Worm (Caenorhabditis elegans) whole organism, L4 larva: ENCODE measurements around the gene pho-12.

Source experiments
- D1046.2 ChIP-seq: fragments of 200-800 bp; sonication (Bioruptor generic); IDR thresholded peaks from 2 replicates; pipeline ENCODE4 v1.3.6; 2022; ENCODE audit warnings: missing genetic modification characterization, missing compliant biosample characterization
- F10B5.3 ChIP-seq: sonication (generic microtip); optimal IDR thresholded peaks from 2 replicates; lab custom pipeline; 2016; ENCODE audit warnings: mild to moderate bottlenecking, missing genetic modification characterization, missing compliant biosample characterization
- F49E8.2 ChIP-seq: sonication (generic microtip); optimal IDR thresholded peaks from 2 replicates; lab custom pipeline; 2016; ENCODE audit warnings: missing compliant biosample characterization, mild to moderate bottlenecking, missing genetic modification characterization, borderline replicate concordance
- R02D3.7 ChIP-seq: fragments of 150-350 bp; sonication (generic microtip); optimal IDR thresholded peaks from 3 replicates; lab custom pipeline; 2014; ENCODE audit warnings: missing biosample characterization, missing genetic modification characterization
- Y105C5A.15 ChIP-seq: fragments of 200-800 bp; sonication (Bioruptor generic); IDR thresholded peaks from 2 replicates; pipeline ENCODE4 v1.3.6; 2022; ENCODE audit warnings: missing genetic modification characterization, missing compliant biosample characterization
- Y48G9A.11 ChIP-seq: fragments of 200-800 bp; sonication (Bioruptor generic); IDR thresholded peaks from 2 replicates; pipeline ENCODE4 v1.3.6; 2022; ENCODE audit warnings: missing genetic modification reagents, missing genetic modification characterization, missing compliant biosample characterization
- ceh-62 ChIP-seq: sonication (generic microtip); optimal IDR thresholded peaks from 2 replicates; lab custom pipeline; 2017; ENCODE audit warnings: missing biosample characterization, missing genetic modification characterization
- ceh-82 ChIP-seq: sonication (generic microtip); optimal IDR thresholded peaks from 2 replicates; lab custom pipeline; 2017; ENCODE audit warnings: missing biosample characterization, missing genetic modification characterization
- ces-1 ChIP-seq: fragments of 150-350 bp; sonication (generic microtip); optimal IDR thresholded peaks from 4 replicates; lab custom pipeline; 2014; ENCODE audit warnings: missing biosample characterization, missing genetic modification reagents, missing genetic modification characterization
- ctbp-1 ChIP-seq: fragments of 200-800 bp; sonication (Bioruptor generic); IDR thresholded peaks from 2 replicates; pipeline ENCODE4 v1.3.6; 2022; ENCODE audit warnings: missing genetic modification reagents, missing genetic modification characterization, missing compliant biosample characterization
- daf-16 ChIP-seq, 3 experiments: sonication (generic microtip); optimal IDR thresholded peaks; 2 replicates each; lab custom pipeline; 2016 to 2017; ENCODE audit warnings: missing genetic modification characterization in 3 of 3, missing genetic modification reagents in 3 of 3, mild to moderate bottlenecking in 2 of 3, missing compliant biosample characterization in 2 of 3, missing biosample characterization in 1 of 3, moderate library complexity in 1 of 3
- daf-8 ChIP-seq: fragments of 200-800 bp; sonication (Bioruptor generic); IDR thresholded peaks from 2 replicates; pipeline ENCODE4 v1.3.6; 2022; ENCODE audit warnings: missing genetic modification characterization, missing compliant biosample characterization
- dmd-6 ChIP-seq: fragments of 200-800 bp; sonication (Bioruptor generic); IDR thresholded peaks from 2 replicates; pipeline ENCODE4 v1.3.6; 2022; ENCODE audit warnings: missing genetic modification reagents, missing genetic modification characterization, missing compliant biosample characterization
- dmd-8 ChIP-seq: fragments of 200-800 bp; sonication (Bioruptor generic); IDR thresholded peaks from 2 replicates; pipeline ENCODE4 v1.3.6; 2022; ENCODE audit warnings: missing genetic modification characterization, missing compliant biosample characterization
- duxl-1 ChIP-seq: sonication (generic microtip); optimal IDR thresholded peaks from 2 replicates; lab custom pipeline; 2016; ENCODE audit warnings: mild to moderate bottlenecking, missing genetic modification characterization, moderate library complexity, missing compliant biosample characterization; ENCODE audit not compliant: poor library complexity
- dve-1 ChIP-seq: sonication (generic microtip); optimal IDR thresholded peaks from 2 replicates; lab custom pipeline; 2017; ENCODE audit warnings: antibody characterized with exemption, mild to moderate bottlenecking, missing genetic modification characterization, missing compliant biosample characterization; ENCODE audit not compliant: insufficient read depth
- egl-27 ChIP-seq: sonication (generic microtip); optimal IDR thresholded peaks from 3 replicates; lab custom pipeline; 2017; ENCODE audit warnings: missing biosample characterization, missing genetic modification reagents, missing genetic modification characterization
- fkh-10 ChIP-seq: fragments of 150-350 bp; optimal IDR thresholded peaks from 2 replicates; lab custom pipeline; 2014; ENCODE audit warnings: missing biosample characterization, missing genetic modification reagents, missing genetic modification characterization
- hlh-11 ChIP-seq: fragments of 200-800 bp; sonication (Bioruptor generic); optimal IDR thresholded peaks from 2 replicates; lab custom pipeline; 2018; ENCODE audit warnings: mild to moderate bottlenecking, missing genetic modification characterization, missing compliant biosample characterization
- hlh-30 ChIP-seq: sonication (generic microtip); optimal IDR thresholded peaks from 2 replicates; lab custom pipeline; 2017; ENCODE audit warnings: antibody characterized with exemption, mild to moderate bottlenecking, missing genetic modification characterization, missing compliant biosample characterization; ENCODE audit not compliant: insufficient read depth
- hmg-1.1 ChIP-seq: fragments of 200-800 bp; sonication (Bioruptor generic); IDR thresholded peaks from 2 replicates; pipeline ENCODE4 v1.3.6; 2022; ENCODE audit warnings: missing genetic modification reagents, missing genetic modification characterization, missing compliant biosample characterization
- jun-1 ChIP-seq: fragments of 150-350 bp; optimal IDR thresholded peaks from 2 replicates; lab custom pipeline; 2014; ENCODE audit warnings: missing biosample characterization, missing genetic modification reagents, missing genetic modification characterization
- lin-1 ChIP-seq: fragments of 200-800 bp; sonication (Bioruptor generic); IDR thresholded peaks from 2 replicates; pipeline ENCODE4 v1.3.6; 2022; ENCODE audit warnings: missing genetic modification reagents, missing genetic modification characterization, missing compliant biosample characterization
- lin-15B ChIP-seq: fragments of 150-350 bp; sonication (generic microtip); optimal IDR thresholded peaks from 3 replicates; lab custom pipeline; 2014; ENCODE audit warnings: missing biosample characterization, missing genetic modification characterization
- lsy-2 ChIP-seq, 2 experiments: fragments of 150-350 bp in 1 of 2; sonication (generic microtip) in 1 of 2; optimal IDR thresholded peaks; 2 replicates each; lab custom pipeline; 2014 to 2017; ENCODE audit warnings: missing biosample characterization in 2 of 2, missing genetic modification characterization in 2 of 2
- madf-9 ChIP-seq: fragments of 200-800 bp; sonication (Bioruptor generic); conservative IDR thresholded peaks from 2 replicates; pipeline ENCODE4 v1.3.6; 2022; ENCODE audit warnings: missing genetic modification reagents, missing genetic modification characterization, missing compliant biosample characterization
- mdl-1 ChIP-seq, 2 experiments: fragments of 150-350 bp in 1 of 2; sonication (generic microtip) in 1 of 2; optimal IDR thresholded peaks; 2 replicates each; lab custom pipeline; 2014 to 2017; ENCODE audit warnings: missing biosample characterization in 2 of 2, missing genetic modification characterization in 2 of 2
- mxl-2 ChIP-seq: fragments of 200-800 bp; sonication (Bioruptor generic); conservative IDR thresholded peaks from 2 replicates; pipeline ENCODE4 v1.3.6; 2022; ENCODE audit warnings: missing genetic modification reagents, missing genetic modification characterization, missing compliant biosample characterization
- nhr-10 ChIP-seq: fragments of 150-350 bp; optimal IDR thresholded peaks from 2 replicates; lab custom pipeline; 2014; ENCODE audit warnings: missing biosample characterization, missing genetic modification characterization
- nhr-102 ChIP-seq: sonication (generic microtip); optimal IDR thresholded peaks from 2 replicates; lab custom pipeline; 2016; ENCODE audit warnings: mild to moderate bottlenecking, missing genetic modification characterization, moderate library complexity, missing compliant biosample characterization
- nhr-111 ChIP-seq: fragments of 200-800 bp; sonication (Bioruptor generic); optimal IDR thresholded peaks from 2 replicates; lab custom pipeline; 2018; ENCODE audit warnings: mild to moderate bottlenecking, missing genetic modification characterization, missing compliant biosample characterization
- nhr-25 ChIP-seq: sonication (generic microtip); optimal IDR thresholded peaks from 2 replicates; lab custom pipeline; 2017; ENCODE audit warnings: missing genetic modification characterization, mild to moderate bottlenecking, missing compliant biosample characterization, antibody characterized with exemption, moderate library complexity, borderline replicate concordance; ENCODE audit not compliant: insufficient read depth
- nhr-28 ChIP-seq: fragments of 150-350 bp; optimal IDR thresholded peaks from 2 replicates; lab custom pipeline; 2014; ENCODE audit warnings: missing biosample characterization, missing genetic modification characterization
- nhr-41 ChIP-seq: fragments of 200-800 bp; sonication (Bioruptor generic); IDR thresholded peaks from 2 replicates; pipeline ENCODE4 v1.3.6; 2022; ENCODE audit warnings: missing genetic modification reagents, missing genetic modification characterization, missing compliant biosample characterization
- nhr-6 ChIP-seq: fragments of 150-350 bp; optimal IDR thresholded peaks from 2 replicates; lab custom pipeline; 2014; ENCODE audit warnings: missing biosample characterization, missing genetic modification characterization
- nhr-76 ChIP-seq: fragments of 150-350 bp; optimal IDR thresholded peaks from 2 replicates; lab custom pipeline; 2014; ENCODE audit warnings: missing biosample characterization, missing genetic modification characterization
- nhr-77 ChIP-seq: fragments of 150-350 bp; optimal IDR thresholded peaks from 2 replicates; lab custom pipeline; 2014; ENCODE audit warnings: missing biosample characterization, missing genetic modification characterization
- pqm-1 ChIP-seq: sonication (generic microtip); optimal IDR thresholded peaks from 2 replicates; lab custom pipeline; 2017; ENCODE audit warnings: missing biosample characterization, missing genetic modification characterization
- rbr-2 ChIP-seq: sonication (generic microtip); optimal IDR thresholded peaks from 2 replicates; lab custom pipeline; 2016; ENCODE audit warnings: missing genotype, missing genetic modification characterization, missing compliant biosample characterization
- sdz-12 ChIP-seq: fragments of 200-800 bp; sonication (Bioruptor generic); optimal IDR thresholded peaks from 2 replicates; lab custom pipeline; 2018; ENCODE audit warnings: mild to moderate bottlenecking, missing genetic modification characterization, missing compliant biosample characterization
- snpc-1.2 ChIP-seq: fragments of 200-800 bp; sonication (Bioruptor generic); IDR thresholded peaks from 2 replicates; pipeline ENCODE4 v1.3.6; 2022; ENCODE audit warnings: missing genetic modification reagents, missing genetic modification characterization, missing compliant biosample characterization
- snpc-4 ChIP-seq: fragments of 150-350 bp; optimal IDR thresholded peaks from 2 replicates; lab custom pipeline; 2014; ENCODE audit warnings: missing biosample characterization, missing genetic modification characterization
- unc-39 ChIP-seq: sonication (generic microtip); optimal IDR thresholded peaks from 2 replicates; lab custom pipeline; 2017; ENCODE audit warnings: missing biosample characterization, missing genetic modification characterization
- unc-62 ChIP-seq, 3 experiments: fragments of 150-350 bp in 1 of 3; sonication (generic microtip); optimal IDR thresholded peaks in 2 of 3; peaks in 1 of 3; 1 replicate in 1 of 3; 2 replicates in 2 of 3; lab custom pipeline; 2014 to 2017; ENCODE audit warnings: missing biosample characterization in 3 of 3, missing genetic modification characterization in 3 of 3, missing genetic modification reagents in 3 of 3, missing genotype in 1 of 3
- zfp-2 ChIP-seq: sonication (generic microtip); optimal IDR thresholded peaks from 2 replicates; lab custom pipeline; 2016; ENCODE audit warnings: mild to moderate bottlenecking, missing genetic modification characterization, missing compliant biosample characterization
- zip-11 ChIP-seq: fragments of 200-800 bp; sonication (Bioruptor generic); IDR thresholded peaks from 2 replicates; pipeline ENCODE4 v1.3.6; 2022; ENCODE audit warnings: missing genetic modification characterization, missing compliant biosample characterization
- ztf-7 ChIP-seq: fragments of 150-350 bp; optimal IDR thresholded peaks from 2 replicates; lab custom pipeline; 2014; ENCODE audit warnings: missing biosample characterization, missing genetic modification characterization

The pho-12 gene

ce11 chrII:5047279-5047678, 13.3 kb downstream of the pho-12 start (continued):
- TF ChIP-seq sdz-12 (no peak), zfp-2 (tag; lab: Kevin White, UChicago) (no peak), ztf-7 (tag; lab: Kevin White, UChicago) (no peak), mxl-2 (GFP tag; lab: Robert Waterston, UW) (no peak), nhr-41 (GFP tag; lab: Robert Waterston, UW) (no peak), dve-1 (tag; lab: Kevin White, UChicago) (peak; percentile 2), daf-8 (GFP tag; lab: Robert Waterston, UW) (no peak), egl-27 (no peak), zip-11 (no peak), duxl-1 (tag; lab: Kevin White, UChicago) (no peak), ceh-62 (tag; lab: Kevin White, UChicago) (no peak), nhr-76 (tag; lab: Kevin White, UChicago) (no peak), hmg-1.1 (GFP tag; lab: Robert Waterston, UW) (no peak), lsy-2 (tag; optimal IDR thresholded peaks at IDR 0.05; lab: Kevin White, UChicago) (peak in 1 of 2 experiments; percentile 40), hlh-11 (tag; lab: Kevin White, UChicago) (peak; percentile 64), D1046.2 (GFP tag; lab: Robert Waterston, UW) (no peak), hlh-30 (peak; percentile 65), snpc-1.2 (no peak), nhr-25 (tag; lab: Kevin White, UChicago) (peak; percentile 33), F49E8.2 (tag; lab: Kevin White, UChicago) (no peak), Y105C5A.15 (no peak), nhr-77 (tag; lab: Kevin White, UChicago) (no peak), dmd-6 (GFP tag; lab: Robert Waterston, UW) (peak; percentile 14; the same call in 1 of the 2 replicates), R02D3.7 (tag; lab: Kevin White, UChicago) (no peak), nhr-10 (tag; lab: Kevin White, UChicago) (no peak), fkh-10 (no peak), nhr-111 (GFP tag; lab: Kevin White, UChicago) (no peak), nhr-6 (peak; percentile 74), nhr-28 (peak; percentile 54), ctbp-1 (GFP tag; lab: Robert Waterston, UW) (no peak), dmd-8 (GFP tag; lab: Robert Waterston, UW) (no peak), lin-1 (GFP tag; lab: Robert Waterston, UW) (no peak)

- TF ChIP-seq madf-9 (GFP tag; lab: Robert Waterston, UW), result no peak
- no peak for TF ChIP-seq jun-1 (tag; lab: Kevin White, UChicago)
- TF ChIP-seq nhr-10 (tag; lab: Kevin White, UChicago), result no peak
- TF ChIP-seq unc-62 (GFP tag; optimal IDR thresholded peaks at IDR 0.05 in 1 of 2; lab: Kevin White, UChicago), result peak in 1 of 2 experiments; percentile 81
- TF ChIP-seq unc-62 (tag; optimal IDR thresholded peaks at IDR 0.05; lab: Kevin White, UChicago), result no peak
- no peak for TF ChIP-seq snpc-1.2
- no peak for TF ChIP-seq ctbp-1 (GFP tag; lab: Robert Waterston, UW)
- no peak for TF ChIP-seq rbr-2
- no peak for TF ChIP-seq F10B5.3 (tag; lab: Kevin White, UChicago)
- TF ChIP-seq pqm-1 (tag; lab: Kevin White, UChicago), result no peak
- TF ChIP-seq snpc-4, result no peak
- peak; percentile 57 for TF ChIP-seq ces-1 (GFP tag; lab: Kevin White, UChicago)
- TF ChIP-seq lsy-2 (tag; optimal IDR thresholded peaks at IDR 0.05; lab: Kevin White, UChicago), result peak in 1 of 2 experiments; percentile 22
- TF ChIP-seq unc-39, result no peak
- TF ChIP-seq Y48G9A.11, result no peak
- peak; percentile 51 for TF ChIP-seq hlh-30
- peak; percentile 77 for TF ChIP-seq fkh-10
- no peak for TF ChIP-seq lin-15B (tag; lab: Kevin White, UChicago)
- peak in 1 of 2 experiments; percentile 18 for TF ChIP-seq mdl-1 (tag; optimal IDR thresholded peaks at IDR 0.05; lab: Kevin White, UChicago)
- no peak for TF ChIP-seq daf-16 (GFP tag; optimal IDR thresholded peaks at IDR 0.05; lab: Kevin White, UChicago)
- no peak for TF ChIP-seq daf-16 (tag; optimal IDR thresholded peaks at IDR 0.05; lab: Kevin White, UChicago)
- no peak for TF ChIP-seq ceh-82
- TF ChIP-seq nhr-102, result no peak
- no peak for TF ChIP-seq nhr-6
These were observed 14.1 kb downstream of the pho-12 start for ce11 chrII:5046209-5047200.
